Worm (Caenorhabditis elegans) whole organism, L3 larva: ENCODE results near the gene F21C10.3.

Experiments
- R02D3.7 ChIP-seq: fragments of 150-350 bp; optimal IDR thresholded peaks from 2 replicates; lab custom pipeline; 2014; ENCODE audit warnings: missing biosample characterization, missing genetic modification characterization
- ZK546.5 ChIP-seq: sonication (generic microtip); optimal IDR thresholded peaks from 2 replicates; lab custom pipeline; 2017; ENCODE audit warnings: missing biosample characterization, missing genetic modification characterization
- aly-2 ChIP-seq: fragments of 150-350 bp; optimal IDR thresholded peaks from 2 replicates; lab custom pipeline; 2014; ENCODE audit warnings: missing biosample characterization, missing genetic modification characterization
- ama-1 ChIP-seq: fragments of 150-350 bp; optimal IDR thresholded peaks from 2 replicates; lab custom pipeline; 2018
- ceh-16 ChIP-seq: sonication (generic microtip); optimal IDR thresholded peaks from 2 replicates; lab custom pipeline; 2017; ENCODE audit warnings: missing biosample characterization, missing genetic modification characterization
- ceh-28 ChIP-seq: fragments of 150-350 bp; optimal IDR thresholded peaks from 2 replicates; lab custom pipeline; 2014; ENCODE audit warnings: missing biosample characterization, missing genetic modification reagents, missing genetic modification characterization
- ceh-82 ChIP-seq: fragments of 150-350 bp; optimal IDR thresholded peaks from 2 replicates; lab custom pipeline; 2014; ENCODE audit warnings: missing biosample characterization, missing genetic modification characterization
- ceh-9 ChIP-seq: sonication (generic microtip); optimal IDR thresholded peaks from 2 replicates; lab custom pipeline; 2018; ENCODE audit warnings: missing biosample characterization, missing genetic modification characterization
- egl-27 ChIP-seq: sonication (generic microtip); optimal IDR thresholded peaks from 4 replicates; lab custom pipeline; 2017; ENCODE audit warnings: missing biosample characterization, missing genetic modification reagents, missing genetic modification characterization
- egl-5 ChIP-seq: fragments of 150-350 bp; optimal IDR thresholded peaks from 2 replicates; lab custom pipeline; 2017; ENCODE audit warnings: missing biosample characterization, missing genetic modification reagents, missing genetic modification characterization, inconsistent platforms
- elt-1 ChIP-seq: fragments of 150-350 bp; optimal IDR thresholded peaks from 2 replicates; lab custom pipeline; 2014; ENCODE audit warnings: missing biosample characterization, missing genetic modification characterization
- elt-2 ChIP-seq: sonication (generic microtip); optimal IDR thresholded peaks from 2 replicates; lab custom pipeline; 2016; ENCODE audit warnings: missing genetic modification reagents, mild to moderate bottlenecking, missing genetic modification characterization, missing compliant biosample characterization
- fkh-2 ChIP-seq: fragments of 150-350 bp; optimal IDR thresholded peaks from 2 replicates; lab custom pipeline; 2014; ENCODE audit warnings: missing biosample characterization, missing genetic modification reagents, missing genetic modification characterization
- hmg-11 ChIP-seq: sonication (generic microtip); optimal IDR thresholded peaks from 2 replicates; lab custom pipeline; 2016; ENCODE audit warnings: missing genetic modification characterization, missing compliant biosample characterization
- jun-1 ChIP-seq: fragments of 150-350 bp; optimal IDR thresholded peaks from 2 replicates; lab custom pipeline; 2014; ENCODE audit warnings: missing biosample characterization, missing genetic modification reagents, missing genetic modification characterization
- lin-15B ChIP-seq: fragments of 150-350 bp; optimal IDR thresholded peaks from 2 replicates; lab custom pipeline; 2014; ENCODE audit warnings: missing biosample characterization, missing genetic modification characterization
- lin-39 ChIP-seq: fragments of 150-350 bp; optimal IDR thresholded peaks from 2 replicates; lab custom pipeline; 2018; ENCODE audit warnings: missing biosample characterization, missing genetic modification reagents, missing genetic modification characterization
- lsy-12 ChIP-seq: sonication (generic microtip); optimal IDR thresholded peaks from 2 replicates; lab custom pipeline; 2016; ENCODE audit warnings: mild to moderate bottlenecking, missing genetic modification characterization, missing compliant biosample characterization
- mdl-1 ChIP-seq: fragments of 150-350 bp; optimal IDR thresholded peaks from 2 replicates; lab custom pipeline; 2014; ENCODE audit warnings: missing biosample characterization, missing genetic modification characterization
- nfya-1 ChIP-seq: sonication (generic microtip); optimal IDR thresholded peaks from 2 replicates; lab custom pipeline; 2017; ENCODE audit warnings: missing genetic modification characterization, mild to moderate bottlenecking, missing compliant biosample characterization, antibody characterized with exemption, moderate library complexity; ENCODE audit not compliant: insufficient read depth
- nhr-11 ChIP-seq: fragments of 150-350 bp; optimal IDR thresholded peaks from 2 replicates; lab custom pipeline; 2014; ENCODE audit warnings: missing biosample characterization, missing genetic modification characterization
- nhr-23 ChIP-seq: fragments of 150-350 bp; optimal IDR thresholded peaks from 2 replicates; lab custom pipeline; 2014; ENCODE audit warnings: missing biosample characterization, missing genetic modification reagents, missing genetic modification characterization
- nhr-237 ChIP-seq: fragments of 150-350 bp; optimal IDR thresholded peaks from 2 replicates; lab custom pipeline; 2014; ENCODE audit warnings: missing biosample characterization, missing genetic modification characterization
- nhr-25 ChIP-seq: sonication (generic microtip); optimal IDR thresholded peaks from 2 replicates; lab custom pipeline; 2017; ENCODE audit warnings: missing biosample characterization, missing genetic modification characterization
- nhr-28 ChIP-seq: fragments of 150-350 bp; optimal IDR thresholded peaks from 2 replicates; lab custom pipeline; 2014; ENCODE audit warnings: missing biosample characterization, missing genetic modification characterization
- nhr-67 ChIP-seq: fragments of 150-350 bp; optimal IDR thresholded peaks from 2 replicates; lab custom pipeline; 2014; ENCODE audit warnings: missing biosample characterization, missing genetic modification characterization
- nhr-76 ChIP-seq: fragments of 150-350 bp; sonication (generic microtip); optimal IDR thresholded peaks from 5 replicates; lab custom pipeline; 2014; ENCODE audit warnings: missing biosample characterization, missing genetic modification characterization
- nhr-77 ChIP-seq: fragments of 150-350 bp; optimal IDR thresholded peaks from 2 replicates; lab custom pipeline; 2014; ENCODE audit warnings: missing biosample characterization, missing genetic modification characterization
- pha-4 ChIP-seq: fragments of 150-350 bp; optimal IDR thresholded peaks from 2 replicates; lab custom pipeline; 2014; ENCODE audit warnings: missing biosample characterization, missing genetic modification reagents, missing genetic modification characterization
- pqm-1 ChIP-seq: fragments of 150-350 bp; optimal IDR thresholded peaks from 2 replicates; lab custom pipeline; 2017; ENCODE audit warnings: missing biosample characterization, missing genetic modification characterization, inconsistent platforms
- sea-2 ChIP-seq: fragments of 150-350 bp; sonication (generic microtip); optimal IDR thresholded peaks from 4 replicates; lab custom pipeline; 2014; ENCODE audit warnings: missing biosample characterization, missing genetic modification reagents, missing genetic modification characterization
- skn-1 ChIP-seq: fragments of 150-350 bp; optimal IDR thresholded peaks from 2 replicates; lab custom pipeline; 2014; ENCODE audit warnings: missing biosample characterization, missing genetic modification characterization
- snpc-4 ChIP-seq: fragments of 150-350 bp; optimal IDR thresholded peaks from 2 replicates; lab custom pipeline; 2014; ENCODE audit warnings: missing biosample characterization, missing genetic modification characterization
- tbx-2 ChIP-seq: sonication (generic microtip); optimal IDR thresholded peaks from 2 replicates; lab custom pipeline; 2016; ENCODE audit warnings: mild to moderate bottlenecking, missing genetic modification characterization, missing compliant biosample characterization
- unc-39 ChIP-seq: sonication (generic microtip); optimal IDR thresholded peaks from 4 replicates; lab custom pipeline; 2017; ENCODE audit warnings: missing biosample characterization, missing genetic modification characterization
- zag-1 ChIP-seq: fragments of 150-350 bp; optimal IDR thresholded peaks from 2 replicates; lab custom pipeline; 2014; ENCODE audit warnings: missing biosample characterization, missing genetic modification characterization
- ztf-11 ChIP-seq: fragments of 150-350 bp; optimal IDR thresholded peaks from 2 replicates; lab custom pipeline; 2014; ENCODE audit warnings: missing biosample characterization, missing genetic modification characterization

The F21C10.3 gene

ce11 chrV:9085845-9086244 lies 42.0 kb upstream of the F21C10.3 start (continued):
- TF ChIP-seq ceh-9 (tag; lab: Kevin White, UChicago): no peak
- TF ChIP-seq skn-1 (tag; lab: Kevin White, UChicago): no peak
- TF ChIP-seq nhr-28 (tag; lab: Kevin White, UChicago): no peak
- TF ChIP-seq elt-2 (tag; lab: Kevin White, UChicago): peak; percentile 34
- no peak for TF ChIP-seq elt-1 (tag; lab: Kevin White, UChicago)
- TF ChIP-seq ceh-28 (tag; lab: Kevin White, UChicago): peak; percentile 58
- TF ChIP-seq nhr-237: no peak
- no peak for TF ChIP-seq R02D3.7 (tag; lab: Kevin White, UChicago)
- no peak for TF ChIP-seq nhr-77

- TF ChIP-seq ceh-82 (tag; lab: Kevin White, UChicago): no peak
- no peak for TF ChIP-seq nhr-11 (tag; lab: Kevin White, UChicago)
- TF ChIP-seq elt-2 (tag; lab: Kevin White, UChicago): no peak
- no peak for TF ChIP-seq unc-39 (tag; lab: Kevin White, UChicago)
- no peak for TF ChIP-seq egl-5 (tag; lab: Kevin White, UChicago)
- TF ChIP-seq lsy-12 (tag; lab: Kevin White, UChicago): peak; percentile 42
- TF ChIP-seq egl-27 (tag; lab: Kevin White, UChicago): no peak
- TF ChIP-seq nfya-1 (tag; lab: Kevin White, UChicago): peak; percentile 48
- no peak for TF ChIP-seq mdl-1
- no peak for TF ChIP-seq ceh-16 (tag; lab: Kevin White, UChicago)
- no peak for TF ChIP-seq hmg-11 (tag; lab: Kevin White, UChicago)
- TF ChIP-seq ama-1 (lab: Kevin White, UChicago): peak; percentile 99
- no peak for TF ChIP-seq elt-1 (tag; lab: Kevin White, UChicago)
- peak; percentile 10 for TF ChIP-seq snpc-4
- no peak for TF ChIP-seq nhr-76 (tag; lab: Kevin White, UChicago)
- no peak for TF ChIP-seq ztf-11 (tag; lab: Kevin White, UChicago)
- no peak for TF ChIP-seq nhr-77
- TF ChIP-seq aly-2 (tag; lab: Kevin White, UChicago): no peak
- TF ChIP-seq nhr-25 (tag; lab: Kevin White, UChicago): no peak
- TF ChIP-seq nhr-28 (tag; lab: Kevin White, UChicago): no peak
- TF ChIP-seq ZK546.5 (tag; lab: Kevin White, UChicago): no peak
- no peak for TF ChIP-seq lin-15B
- no peak for TF ChIP-seq pha-4
- no peak for TF ChIP-seq nhr-67 (tag; lab: Kevin White, UChicago)
- no peak for TF ChIP-seq zag-1
- no peak for TF ChIP-seq nhr-237
Measured at ce11 chrV:9088758-9089157, 39.1 kb upstream of the F21C10.3 start.

ce11 chrV:9092209-9092608 lies 35.7 kb upstream of the F21C10.3 start, which contains the start of gene T27E4.1:
TSS of gene T27E4.1 (plus strand) at chrV:9092345.
- peak; percentile 44 for TF ChIP-seq lin-39 (tag; lab: Kevin White, UChicago)
- no peak for TF ChIP-seq fkh-2 (tag; lab: Kevin White, UChicago)
- TF ChIP-seq, all 47 proteins: peak for 1

- TF ChIP-seq ceh-9 (tag; lab: Kevin White, UChicago) (no peak), lin-39 (tag; lab: Kevin White, UChicago) (peak; percentile 76), mdl-1 (peak; percentile 3), hmg-11 (tag; lab: Kevin White, UChicago) (no peak), pqm-1 (tag; lab: Kevin White, UChicago) (peak; percentile 82), elt-2 (tag; lab: Kevin White, UChicago) (peak; percentile 76), jun-1 (tag; lab: Kevin White, UChicago) (peak; percentile 63), egl-5 (tag; lab: Kevin White, UChicago) (peak; percentile 43), nhr-28 (tag; lab: Kevin White, UChicago) (no peak), pha-4 (peak; percentile 96), sea-2 (GFP tag; lab: Kevin White, UChicago) (no peak), ZK546.5 (tag; lab: Kevin White, UChicago) (no peak), nhr-25 (tag; lab: Kevin White, UChicago) (no peak), nfya-1 (tag; lab: Kevin White, UChicago) (peak; percentile 14), nhr-23 (no peak), zag-1 (no peak), nhr-67 (tag; lab: Kevin White, UChicago) (no peak), tbx-2 (tag; lab: Kevin White, UChicago) (no peak), lsy-12 (tag; lab: Kevin White, UChicago) (peak; percentile 15)
Measured at ce11 chrV:9094060-9094628, 33.7 kb upstream of the F21C10.3 start.
